Worm (Caenorhabditis elegans) whole organism, L1 larva: ENCODE measurements around the gene T04H1.5.

Source experiments
- ceh-82 ChIP-seq, 3 experiments: fragments of 150-350 bp in 1 of 3; sonication (generic microtip) in 2 of 3; optimal IDR thresholded peaks; 2 replicates each; lab custom pipeline; 2014 to 2017; ENCODE audit warnings: missing biosample characterization in 3 of 3, missing genetic modification characterization in 3 of 3
- fos-1 ChIP-seq: fragments of 150-350 bp; optimal IDR thresholded peaks from 2 replicates; lab custom pipeline; 2014; ENCODE audit warnings: missing biosample characterization, missing genetic modification characterization
- irx-1 ChIP-seq: sonication (generic microtip); optimal IDR thresholded peaks from 2 replicates; lab custom pipeline; 2016; ENCODE audit warnings: missing genetic modification characterization, missing compliant biosample characterization
- jun-1 ChIP-seq: fragments of 150-350 bp; optimal IDR thresholded peaks from 2 replicates; lab custom pipeline; 2014; ENCODE audit warnings: missing biosample characterization, missing genetic modification reagents, missing genetic modification characterization
- lin-39 ChIP-seq: fragments of 150-350 bp; optimal IDR thresholded peaks from 2 replicates; lab custom pipeline; 2014; ENCODE audit warnings: missing biosample characterization, missing genetic modification reagents, missing genetic modification characterization
- mdl-1 ChIP-seq, 2 experiments: fragments of 150-350 bp; optimal IDR thresholded peaks; 2 replicates each; lab custom pipeline; 2014 to 2017; ENCODE audit warnings: missing biosample characterization in 2 of 2, missing genetic modification characterization in 2 of 2, inconsistent platforms in 1 of 2
- nhr-28 ChIP-seq: fragments of 150-350 bp; optimal IDR thresholded peaks from 2 replicates; lab custom pipeline; 2014; ENCODE audit warnings: missing biosample characterization, missing genetic modification characterization
- nhr-71 ChIP-seq: sonication (generic microtip); optimal IDR thresholded peaks from 2 replicates; lab custom pipeline; 2016; ENCODE audit warnings: mild to moderate bottlenecking, missing genetic modification characterization, moderate library complexity, missing compliant biosample characterization
- nhr-76 ChIP-seq: sonication (generic microtip); optimal IDR thresholded peaks from 2 replicates; lab custom pipeline; 2017; ENCODE audit warnings: missing biosample characterization, missing genetic modification characterization
- nhr-90 ChIP-seq: sonication (generic microtip); optimal IDR thresholded peaks from 2 replicates; lab custom pipeline; 2016; ENCODE audit warnings: mild to moderate bottlenecking, missing genetic modification characterization, missing compliant biosample characterization; ENCODE audit not compliant: poor library complexity
- pqm-1 ChIP-seq: sonication (generic microtip); optimal IDR thresholded peaks from 3 replicates; lab custom pipeline; 2017; ENCODE audit warnings: missing biosample characterization, missing genetic modification characterization
- snu-23 ChIP-seq: sonication (generic microtip); optimal IDR thresholded peaks from 2 replicates; lab custom pipeline; 2016; ENCODE audit warnings: missing genetic modification characterization, missing compliant biosample characterization
- unc-62 ChIP-seq: fragments of 150-350 bp; optimal IDR thresholded peaks from 2 replicates; lab custom pipeline; 2014; ENCODE audit warnings: missing biosample characterization, missing genetic modification reagents, missing genetic modification characterization

ce11 chrV:12271495-12271894 is 20.4 kb downstream of the T04H1.5 start, which contains the start of the genes tsfm-1 and capg-2:
- TF ChIP-seq jun-1: no peak
- TF ChIP-seq snu-23: no peak
- no peak for TF ChIP-seq irx-1
- TF ChIP-seq nhr-71 (tag; lab: Kevin White, UChicago): no peak
- no peak for TF ChIP-seq fos-1 (tag; lab: Kevin White, UChicago)
- TF ChIP-seq ceh-82 (tag; optimal IDR thresholded peaks at IDR 0.05; lab: Kevin White, UChicago): peak in 1 of 3 experiments; percentile 1
- no peak for TF ChIP-seq nhr-28 (tag; lab: Kevin White, UChicago)
- no peak for TF ChIP-seq lin-39 (tag; lab: Kevin White, UChicago)
- TF ChIP-seq unc-62 (GFP tag; lab: Kevin White, UChicago): no peak
- no peak for TF ChIP-seq nhr-76 (tag; lab: Kevin White, UChicago)
- TF ChIP-seq mdl-1 (tag; optimal IDR thresholded peaks at IDR 0.05; lab: Kevin White, UChicago): no peak
- no peak for TF ChIP-seq pqm-1 (tag; lab: Kevin White, UChicago)
- TF ChIP-seq nhr-90 (tag; lab: Kevin White, UChicago): no peak
